Fruit fly (Drosophila melanogaster) whole organism: ENCODE results near the gene danr.
A peak's percentile ranks its signal among the peaks of the same experiment; 100 is the strongest.

Experiments
- CG8478 ChIP-seq: fragments of >200 bp; optimal IDR thresholded peaks from 2 replicates; lab custom pipeline; 2018; ENCODE audit warnings: inconsistent platforms
- Dll ChIP-seq: fragments of >200 bp; optimal IDR thresholded peaks from 2 replicates; lab custom pipeline; 2017
- EcR ChIP-seq, 2 experiments: fragments of >200 bp; optimal IDR thresholded peaks; 2 replicates each; lab custom pipeline; 2017; ENCODE audit warnings: missing biosample characterization in 2 of 2, missing genetic modification characterization in 2 of 2, missing genetic modification reagents in 2 of 2
- pan ChIP-seq: fragments of >200 bp; optimal IDR thresholded peaks from 2 replicates; lab custom pipeline; 2017
- psq ChIP-seq: fragments of >200 bp; optimal IDR thresholded peaks from 2 replicates; lab custom pipeline; 2017
- usp ChIP-seq: fragments of >200 bp; optimal IDR thresholded peaks from 2 replicates; lab custom pipeline; 2017; ENCODE audit warnings: missing biosample characterization, missing genetic modification characterization, mixed read lengths

The danr gene

DNA sequence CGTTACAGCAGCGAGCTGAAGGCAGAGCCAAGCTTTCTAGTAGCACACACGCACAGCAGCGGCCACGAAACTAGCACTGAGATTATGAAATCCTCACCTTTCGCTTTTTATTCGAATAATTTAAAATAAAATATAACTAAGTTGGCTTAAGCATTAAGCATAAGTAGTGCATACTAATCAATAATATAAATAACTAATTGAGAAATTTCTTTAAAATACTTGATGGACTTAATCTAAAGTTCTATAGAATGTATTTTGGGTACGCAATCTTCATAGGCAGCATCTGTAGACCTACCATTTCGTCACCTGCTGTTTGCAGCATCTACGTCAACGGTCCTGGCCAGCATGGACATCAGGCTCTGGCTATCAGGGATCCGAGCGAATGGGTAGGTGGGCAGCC lies 14.5 kb downstream of the danr start:
- TF ChIP-seq Dll (lab: Kevin White, UChicago) (no peak), pan (lab: Kevin White, UChicago) (no peak), CG8478 (no peak), psq (lab: Kevin White, UChicago) (no peak), usp (GFP tag; lab: Kevin White, UChicago) (no peak), EcR (GFP tag; optimal IDR thresholded peaks at IDR 0.05; lab: Kevin White, UChicago) (no peak)

DNA sequence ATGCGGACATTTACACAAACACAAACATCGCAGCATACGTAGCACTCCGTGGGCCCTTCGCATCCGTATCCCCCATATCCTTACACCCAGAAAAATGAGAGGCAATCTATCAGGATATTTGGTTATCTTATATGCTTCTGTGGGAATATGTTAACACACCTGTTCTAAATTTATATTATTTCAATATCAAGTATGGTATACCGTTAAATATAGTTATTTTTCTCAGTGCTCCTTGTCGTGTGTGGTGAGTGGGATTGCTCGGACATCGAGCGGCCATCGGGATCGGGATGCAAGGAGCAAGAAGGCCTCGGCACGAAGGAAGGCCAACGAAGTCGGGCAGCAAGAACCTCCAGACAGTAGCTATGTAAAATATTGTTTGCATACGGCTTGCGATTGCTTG lies 23.6 kb downstream of the danr start:
- TF ChIP-seq CG8478, result no peak
- no peak for TF ChIP-seq usp (GFP tag; lab: Kevin White, UChicago)
- TF ChIP-seq psq (lab: Kevin White, UChicago), result no peak
- no peak for TF ChIP-seq EcR (GFP tag; optimal IDR thresholded peaks at IDR 0.05; lab: Kevin White, UChicago)
- TF ChIP-seq pan (lab: Kevin White, UChicago), result no peak
- TF ChIP-seq Dll (lab: Kevin White, UChicago), result no peak

DNA sequence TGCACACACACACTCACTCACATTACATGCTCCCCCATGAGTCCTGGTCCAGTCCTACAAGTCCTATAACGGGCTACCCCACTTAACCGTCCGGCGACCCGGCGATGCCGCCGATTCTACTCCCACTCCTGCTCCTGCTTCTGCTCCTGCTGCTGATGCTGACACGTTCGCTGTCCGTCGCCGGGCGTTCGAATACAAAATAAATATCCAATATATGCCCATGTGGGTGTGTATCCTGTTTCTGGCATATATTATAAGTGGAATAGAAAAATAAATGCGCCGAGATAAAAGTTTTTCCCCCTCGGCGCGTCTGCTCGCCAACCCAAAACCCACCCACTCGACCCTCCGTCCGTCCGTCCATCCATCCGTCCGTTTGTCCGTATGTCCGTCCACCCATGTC lies 28.9 kb downstream of the danr start:
- TF ChIP-seq pan (lab: Kevin White, UChicago), result no peak
- no peak for TF ChIP-seq usp (GFP tag; lab: Kevin White, UChicago)
- no peak for TF ChIP-seq CG8478
- no peak for TF ChIP-seq EcR (GFP tag; optimal IDR thresholded peaks at IDR 0.05; lab: Kevin White, UChicago)
- no peak for TF ChIP-seq psq (lab: Kevin White, UChicago)
- TF ChIP-seq Dll (lab: Kevin White, UChicago), result no peak

DNA sequence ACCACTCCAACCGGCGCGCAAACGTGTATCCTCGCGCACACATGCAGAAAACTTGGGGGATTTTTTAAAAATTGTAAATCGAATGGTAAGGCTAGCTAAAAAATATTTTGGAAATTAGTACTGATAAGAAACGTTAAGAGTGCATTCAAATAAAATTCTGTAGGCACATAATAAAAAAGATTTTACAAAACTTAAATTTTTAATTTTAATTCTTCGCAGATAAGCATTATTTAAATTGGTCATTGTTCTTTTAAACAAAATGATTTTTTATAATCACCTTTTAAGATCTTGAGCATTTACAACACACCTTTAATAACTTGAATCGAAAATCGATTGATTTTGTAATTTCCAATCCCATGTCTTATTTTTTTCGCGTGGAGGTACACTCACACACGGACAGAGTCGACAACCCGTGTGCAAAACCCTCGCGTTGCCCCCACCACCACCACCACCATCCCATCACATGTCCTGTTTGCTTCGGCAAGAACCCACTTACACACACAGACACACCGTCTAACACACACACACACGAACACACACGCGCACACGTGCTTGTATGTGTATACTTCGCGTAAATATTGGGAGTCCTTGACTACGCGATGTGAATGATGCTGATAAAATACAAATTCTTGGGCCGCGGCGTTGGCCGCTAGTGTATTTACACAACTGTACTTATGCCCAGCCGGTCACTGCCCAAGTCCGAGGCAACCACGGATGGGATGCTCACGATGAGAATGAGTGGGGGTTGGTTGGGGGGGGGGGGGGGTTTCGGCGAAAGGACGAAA lies 29.7 kb downstream of the danr start:
- TF ChIP-seq Dll (lab: Kevin White, UChicago), result no peak
- no peak for TF ChIP-seq CG8478
- no peak for TF ChIP-seq pan (lab: Kevin White, UChicago)

DNA sequence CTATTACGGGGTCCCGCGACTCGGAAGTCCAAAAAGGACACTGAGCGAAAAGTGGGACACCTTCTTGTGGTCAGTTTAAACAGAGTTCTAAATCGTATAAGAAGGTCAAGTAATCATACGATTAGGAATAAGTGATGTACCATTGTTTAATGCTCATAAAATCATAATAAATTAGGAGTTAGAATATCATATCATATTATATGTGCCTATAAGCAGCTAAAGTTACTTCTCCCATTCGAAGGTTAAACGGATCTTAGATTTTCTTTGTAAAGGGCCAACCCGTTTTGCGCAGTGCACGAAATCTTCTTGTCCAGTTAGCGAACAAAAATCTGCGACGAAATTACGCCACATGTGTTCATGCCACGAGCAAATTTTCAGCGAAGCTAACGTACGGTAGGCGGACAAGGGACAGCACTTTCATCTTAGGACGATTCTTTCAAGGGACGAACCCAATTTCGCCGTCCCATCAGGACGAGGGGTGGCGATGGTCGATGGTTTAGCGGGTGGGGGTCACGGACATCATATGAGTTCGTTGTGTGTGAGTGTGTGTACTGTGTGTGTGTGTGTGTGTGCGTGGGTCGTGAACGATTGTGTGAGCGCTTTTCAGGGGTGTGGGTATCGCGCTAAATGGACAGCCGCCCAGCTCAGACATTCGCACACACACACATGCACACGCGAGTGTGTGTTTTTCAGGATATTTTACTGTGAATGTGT lies 30.5 kb downstream of the danr start:
- TF ChIP-seq pan (lab: Kevin White, UChicago) (no peak), Dll (lab: Kevin White, UChicago) (no peak), EcR (GFP tag; optimal IDR thresholded peaks at IDR 0.05; lab: Kevin White, UChicago) (no peak), psq (lab: Kevin White, UChicago) (no peak), CG8478 (no peak), usp (GFP tag; lab: Kevin White, UChicago) (no peak)

DNA sequence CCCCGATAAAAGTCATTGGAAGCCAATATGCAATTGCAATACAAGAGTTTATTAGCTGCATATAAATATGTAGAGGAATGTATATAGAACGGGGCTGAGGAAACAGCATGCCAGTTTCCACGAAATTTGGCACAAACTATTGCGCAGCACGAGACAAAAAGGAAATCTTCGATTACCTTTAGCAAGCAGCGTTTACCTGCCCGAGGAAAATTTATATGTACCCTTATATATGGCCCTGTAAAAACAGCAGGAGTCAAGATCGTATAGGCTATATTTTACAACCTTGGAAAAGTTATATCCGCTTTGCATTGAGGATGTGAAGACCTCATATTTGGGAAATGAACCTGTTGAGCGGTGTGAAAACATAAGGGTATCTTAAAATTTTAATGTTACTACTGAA lies 34.5 kb downstream of the danr start:
- no peak for TF ChIP-seq CG8478
- no peak for TF ChIP-seq EcR (GFP tag; optimal IDR thresholded peaks at IDR 0.05; lab: Kevin White, UChicago)
- TF ChIP-seq Dll (lab: Kevin White, UChicago), result no peak
- no peak for TF ChIP-seq pan (lab: Kevin White, UChicago)
- TF ChIP-seq psq (lab: Kevin White, UChicago), result no peak
- TF ChIP-seq usp (GFP tag; lab: Kevin White, UChicago), result no peak

DNA sequence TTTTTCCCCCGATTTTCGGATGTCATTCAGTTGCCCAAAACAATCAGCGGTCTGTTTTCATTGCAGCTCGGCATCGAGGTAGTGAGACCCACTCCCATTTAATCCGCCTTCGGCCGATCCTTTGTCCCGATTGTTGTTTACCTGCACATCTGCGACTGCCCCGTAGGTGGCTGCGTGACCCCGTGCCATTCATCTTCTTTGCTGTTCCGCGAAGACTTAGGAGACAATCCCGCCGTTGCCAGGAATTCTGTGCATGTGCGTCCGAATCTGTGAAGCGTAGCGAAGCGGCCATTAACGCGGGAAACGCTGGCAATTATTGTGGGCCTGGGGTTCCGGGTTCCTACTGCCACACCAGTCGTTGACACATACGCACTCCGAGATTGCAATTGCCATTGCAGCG lies 35.1 kb downstream of the danr start:
- TF ChIP-seq usp (GFP tag; lab: Kevin White, UChicago), result no peak
- no peak for TF ChIP-seq pan (lab: Kevin White, UChicago)
- no peak for TF ChIP-seq psq (lab: Kevin White, UChicago)
- TF ChIP-seq Dll (lab: Kevin White, UChicago), result no peak
- TF ChIP-seq EcR (GFP tag; optimal IDR thresholded peaks at IDR 0.05; lab: Kevin White, UChicago), result no peak
- no peak for TF ChIP-seq CG8478

DNA sequence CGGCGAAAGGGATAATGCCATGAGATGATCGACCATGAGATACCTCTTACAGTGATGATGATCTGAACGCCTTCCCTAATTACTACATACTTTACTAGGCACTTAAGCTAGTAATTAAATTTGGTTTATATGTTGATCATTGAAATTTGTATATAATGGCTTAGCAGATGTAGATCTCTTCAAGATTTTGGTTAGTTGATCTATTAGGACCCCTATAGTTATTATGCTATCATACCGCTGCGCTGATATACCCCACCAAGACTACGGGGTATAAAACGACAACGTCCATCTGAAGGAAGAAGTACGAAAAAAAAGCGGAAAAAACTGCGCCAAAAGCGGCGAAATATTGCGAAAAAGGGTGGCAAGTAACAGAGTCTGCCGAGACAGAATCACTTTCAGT lies 36.4 kb downstream of the danr start:
- TF ChIP-seq pan (lab: Kevin White, UChicago) (peak; percentile 89), usp (GFP tag; lab: Kevin White, UChicago) (no peak)

DNA sequence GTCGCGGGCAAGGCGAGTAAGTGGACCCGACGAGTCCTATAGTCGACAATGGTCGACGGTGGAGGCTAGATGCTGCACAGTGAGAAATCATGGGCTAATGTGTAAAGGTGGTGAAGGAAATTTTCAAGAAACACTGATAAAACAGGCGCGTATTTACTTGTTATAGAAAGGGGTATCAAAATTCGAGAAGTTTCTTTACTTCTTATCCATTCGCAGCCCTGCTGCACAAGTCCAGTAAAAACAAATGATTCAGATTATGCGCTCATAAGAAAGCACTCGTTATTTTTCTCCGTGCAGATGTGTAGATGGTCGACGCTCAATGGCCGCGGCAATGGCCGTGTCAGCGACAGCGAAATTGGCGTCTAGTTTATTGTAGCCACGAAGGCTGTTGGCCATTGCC lies 38.6 kb downstream of the danr start:
- no peak for TF ChIP-seq psq (lab: Kevin White, UChicago)
- TF ChIP-seq CG8478, result no peak
- TF ChIP-seq Dll (lab: Kevin White, UChicago), result no peak
- no peak for TF ChIP-seq EcR (GFP tag; optimal IDR thresholded peaks at IDR 0.05; lab: Kevin White, UChicago)
- TF ChIP-seq usp (GFP tag; lab: Kevin White, UChicago), result no peak
- no peak for TF ChIP-seq pan (lab: Kevin White, UChicago)

DNA sequence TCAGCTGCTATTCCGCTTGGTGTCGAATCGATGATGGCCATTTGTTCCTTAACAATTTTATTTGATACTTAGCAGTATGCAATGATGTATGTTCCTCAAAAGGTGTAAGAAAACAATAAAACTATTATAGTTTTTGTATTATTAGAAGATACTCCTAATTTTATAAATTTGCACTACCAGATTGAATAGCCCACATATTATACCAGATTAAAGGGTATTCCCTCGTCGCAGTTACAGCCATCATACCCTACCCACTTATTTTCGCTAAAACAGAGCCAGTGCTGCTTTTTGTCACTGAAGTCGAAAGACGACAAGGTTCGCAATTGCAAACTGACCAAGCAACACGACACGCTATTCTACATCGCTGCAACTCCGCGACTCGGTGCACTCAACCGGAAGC lies 39.6 kb downstream of the danr start:
- TF ChIP-seq pan (lab: Kevin White, UChicago) (no peak), EcR (GFP tag; optimal IDR thresholded peaks at IDR 0.05; lab: Kevin White, UChicago) (no peak), Dll (lab: Kevin White, UChicago) (no peak)

DNA sequence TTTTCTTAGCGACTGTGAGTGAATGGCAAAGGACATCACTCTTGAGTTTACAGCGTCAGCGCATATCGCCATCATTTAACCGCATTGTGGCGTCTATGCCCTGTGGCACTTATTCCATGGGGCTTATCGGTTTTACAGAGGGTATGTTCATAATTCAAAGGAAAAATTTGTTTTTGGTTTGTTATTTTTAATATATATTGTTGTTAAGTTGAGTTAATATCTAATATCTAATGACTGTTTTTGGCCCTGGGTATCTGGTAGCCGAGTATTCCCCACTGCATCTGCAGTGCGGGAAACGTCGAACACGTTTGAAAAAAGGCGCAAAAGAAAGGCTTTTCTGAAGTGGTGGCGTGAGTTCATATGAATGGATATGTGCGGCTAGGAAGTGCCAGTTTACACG lies 40.6 kb downstream of the danr start:
- TF ChIP-seq psq (lab: Kevin White, UChicago), result no peak
- TF ChIP-seq usp (GFP tag; lab: Kevin White, UChicago), result no peak
- TF ChIP-seq Dll (lab: Kevin White, UChicago), result no peak
- TF ChIP-seq pan (lab: Kevin White, UChicago), result peak; percentile 32
- no peak for TF ChIP-seq CG8478
- no peak for TF ChIP-seq EcR (GFP tag; optimal IDR thresholded peaks at IDR 0.05; lab: Kevin White, UChicago)

DNA sequence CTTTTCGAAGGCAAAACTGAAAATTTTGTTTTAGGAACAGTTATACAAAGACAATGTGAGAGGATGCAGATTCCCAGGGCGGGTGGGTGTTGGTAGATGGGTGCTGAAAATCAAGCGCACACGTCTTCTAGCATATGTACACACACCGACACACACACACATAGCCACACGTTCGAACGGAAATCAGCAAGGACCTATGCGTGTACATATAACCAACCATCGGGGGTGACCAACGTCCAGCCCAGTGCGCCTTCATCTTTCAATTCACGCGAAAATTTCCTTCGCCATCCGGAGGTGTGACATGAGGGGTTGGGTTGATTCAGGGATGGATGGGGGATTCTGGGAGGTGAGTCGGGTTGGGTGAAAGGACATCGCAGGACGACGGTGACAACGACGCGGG lies 43.6 kb downstream of the danr start:
- TF ChIP-seq CG8478 (no peak), EcR (GFP tag; optimal IDR thresholded peaks at IDR 0.05; lab: Kevin White, UChicago) (no peak), pan (lab: Kevin White, UChicago) (no peak), psq (lab: Kevin White, UChicago) (no peak), Dll (lab: Kevin White, UChicago) (no peak), usp (GFP tag; lab: Kevin White, UChicago) (no peak)
